Worm (Caenorhabditis elegans): ENCODE data around the gene B0212.3.
A peak's percentile ranks its signal among the peaks of the same experiment; 100 is the strongest.

Gene B0212.3

DNA sequence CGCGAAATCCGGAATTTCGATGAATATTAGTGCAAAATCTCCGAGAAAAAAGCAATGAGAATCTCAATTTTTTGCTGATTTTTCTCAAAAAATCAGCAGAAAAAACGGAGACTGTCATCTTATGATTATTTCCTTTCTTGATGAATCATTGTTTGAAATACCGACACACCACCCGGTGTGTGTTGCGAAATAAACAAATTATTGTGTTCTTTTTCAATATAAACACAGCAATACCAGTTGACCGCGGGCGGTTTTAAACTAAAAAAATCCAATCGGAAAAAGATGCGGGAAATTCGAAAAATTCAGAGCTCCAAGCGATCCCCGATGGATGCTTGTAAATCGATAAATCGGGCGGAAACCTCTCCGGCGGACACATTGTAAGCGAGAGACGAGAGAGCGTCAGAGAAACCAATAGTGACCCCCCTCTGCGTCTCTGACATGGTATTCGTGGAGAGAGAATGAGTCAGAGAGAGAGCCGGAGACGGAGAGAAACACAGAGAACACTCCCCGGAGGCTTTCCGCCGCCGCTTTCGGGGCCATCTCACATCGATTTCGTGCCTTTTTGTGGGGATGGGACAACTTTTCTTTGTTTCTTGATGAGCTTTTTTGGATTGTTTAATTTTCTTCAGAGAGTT is 24.4 kb upstream of the B0212.3 start (continued):
- no peak for TF ChIP-seq ets-4 (tag; optimal IDR thresholded peaks at IDR 0.05)
- no peak for TF ChIP-seq ceh-2 (tag; optimal IDR thresholded peaks at IDR 0.05)
- TF ChIP-seq pha-2 (tag; optimal IDR thresholded peaks at IDR 0.05), result no peak
- no peak for TF ChIP-seq ceh-6 (GFP tag; optimal IDR thresholded peaks at IDR 0.05)
- TF ChIP-seq rnt-1 (tag; optimal IDR thresholded peaks at IDR 0.05), result no peak
- no peak for TF ChIP-seq ceh-9 (tag; optimal IDR thresholded peaks at IDR 0.05)
- no peak for TF ChIP-seq eyg-1 (tag; optimal IDR thresholded peaks at IDR 0.05)
- TF ChIP-seq hlh-8 (tag; optimal IDR thresholded peaks at IDR 0.05), result no peak
- TF ChIP-seq unc-42 (tag; optimal IDR thresholded peaks at IDR 0.05), result peak; percentile 14
- no peak for TF ChIP-seq npax-4 (tag; optimal IDR thresholded peaks at IDR 0.05)
- TF ChIP-seq hlh-13 (GFP tag; optimal IDR thresholded peaks at IDR 0.05), result no peak
- peak; percentile 79 for TF ChIP-seq nfya-1 (tag; optimal IDR thresholded peaks at IDR 0.05)
- no peak for TF ChIP-seq ceh-45 (GFP tag; IDR thresholded peaks at IDR 0.05)
- no peak for TF ChIP-seq K09A11.1 (tag; optimal IDR thresholded peaks at IDR 0.05; ENCODE audit: insufficient read depth)
- TF ChIP-seq che-1 (tag; optimal IDR thresholded peaks at IDR 0.05), result no peak

DNA sequence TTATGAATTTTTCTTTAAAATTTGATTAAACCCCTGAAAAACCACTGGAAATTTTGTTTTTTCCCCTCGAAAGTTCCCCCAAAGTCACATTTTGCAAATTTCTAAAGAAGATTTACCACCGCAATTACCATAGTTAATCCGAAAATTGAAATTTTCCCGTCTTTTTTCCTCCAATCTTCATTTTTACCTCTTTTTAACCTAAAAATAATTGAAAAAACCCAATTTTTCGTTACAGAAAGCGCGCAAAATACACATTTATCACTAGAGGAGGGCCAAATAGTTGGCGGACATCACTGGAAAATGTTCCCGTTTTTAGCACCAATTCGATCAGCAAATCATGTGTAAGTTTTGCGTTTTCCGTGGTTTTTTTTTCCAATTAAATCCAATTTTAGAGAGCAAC is 23.4 kb upstream of the B0212.3 start, which contains the start of gene unc-33:
TSS of gene unc-33 (plus strand) at position 301 of the 400 bp plus-strand sequence.
- TF ChIP-seq ref-2 (tag; optimal IDR thresholded peaks at IDR 0.05) (no peak), zip-5 (tag; optimal IDR thresholded peaks at IDR 0.05) (no peak), F13H6.1 (tag; optimal IDR thresholded peaks at IDR 0.05) (no peak), ahr-1 (tag; optimal IDR thresholded peaks at IDR 0.05) (no peak), ttx-3 (tag; optimal IDR thresholded peaks at IDR 0.05) (no peak), madf-2 (tag; optimal IDR thresholded peaks at IDR 0.05) (no peak), lin-11 (tag; optimal IDR thresholded peaks at IDR 0.05) (no peak), unc-55 (GFP tag; optimal IDR thresholded peaks at IDR 0.05) (no peak), K09A11.1 (tag; optimal IDR thresholded peaks at IDR 0.05; ENCODE audit: insufficient read depth) (no peak), ceh-45 (GFP tag; IDR thresholded peaks at IDR 0.05) (no peak), pat-9 (tag; optimal IDR thresholded peaks at IDR 0.05) (no peak), gmeb-2 (tag; optimal IDR thresholded peaks at IDR 0.05) (no peak)

DNA sequence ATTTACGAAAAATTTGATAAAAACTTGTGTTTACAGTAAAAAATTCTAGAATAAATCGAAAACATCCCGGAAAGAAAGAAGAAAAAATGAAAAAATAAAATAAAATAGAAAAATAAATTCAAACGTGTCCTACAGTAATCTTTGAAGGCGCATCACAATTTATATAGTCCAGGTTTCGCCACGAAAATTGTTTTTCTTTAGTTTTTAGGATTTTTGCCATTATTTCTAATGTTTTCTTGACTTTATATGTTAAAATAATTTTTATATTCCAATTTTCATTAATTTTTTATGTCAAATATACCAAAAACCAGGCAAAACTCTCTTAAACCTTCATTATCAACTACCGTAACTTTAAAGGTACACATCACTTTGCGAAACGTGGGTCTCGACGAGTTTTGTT is 22.4 kb upstream of the B0212.3 start:
- TF ChIP-seq Y22D7AL.16 (tag; optimal IDR thresholded peaks at IDR 0.05) (no peak), eyg-1 (tag; optimal IDR thresholded peaks at IDR 0.05) (no peak), ceh-14 (tag; optimal IDR thresholded peaks at IDR 0.05) (no peak), C08G9.2 (tag; optimal IDR thresholded peaks at IDR 0.05) (no peak), K09A11.1 (tag; optimal IDR thresholded peaks at IDR 0.05; ENCODE audit: insufficient read depth) (no peak), pha-4 (tag; optimal IDR thresholded peaks at IDR 0.05) (no peak), C38D4.7 (GFP tag; optimal IDR thresholded peaks at IDR 0.05) (no peak), ahr-1 (tag; optimal IDR thresholded peaks at IDR 0.05) (no peak), tbx-2 (tag; optimal IDR thresholded peaks at IDR 0.05) (no peak), pha-2 (tag; optimal IDR thresholded peaks at IDR 0.05) (no peak), unc-86 (tag; optimal IDR thresholded peaks at IDR 0.05) (no peak), ceh-31 (tag; optimal IDR thresholded peaks at IDR 0.05) (no peak)

DNA sequence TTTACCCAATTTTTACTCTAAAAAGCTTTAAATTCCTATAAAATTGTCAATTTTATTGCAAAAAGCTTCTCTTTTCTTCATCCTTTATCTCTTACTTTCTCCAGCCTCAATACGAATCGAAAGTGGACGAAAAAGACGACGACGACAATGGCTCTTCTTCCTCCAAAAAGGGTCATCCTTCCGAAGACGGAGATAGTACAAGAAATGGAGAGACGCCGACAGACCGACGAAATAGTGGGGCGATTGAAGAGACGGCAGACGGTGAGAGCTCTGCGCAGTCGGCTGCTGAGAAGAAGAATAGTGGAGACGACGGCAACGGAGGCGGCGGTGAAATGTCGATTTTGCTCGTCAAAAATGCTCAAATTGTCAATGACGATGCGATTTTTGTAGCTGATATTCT is 20.6 kb upstream of the B0212.3 start:
- TF ChIP-seq lin-11 (tag; optimal IDR thresholded peaks at IDR 0.05), result no peak
- no peak for TF ChIP-seq zip-5 (tag; optimal IDR thresholded peaks at IDR 0.05)
- TF ChIP-seq madf-2 (tag; optimal IDR thresholded peaks at IDR 0.05), result no peak
- TF ChIP-seq fkh-10 (GFP tag; optimal IDR thresholded peaks at IDR 0.05), result no peak
- TF ChIP-seq nhr-232 (tag; optimal IDR thresholded peaks at IDR 0.05), result no peak
- TF ChIP-seq ceh-34 (tag; optimal IDR thresholded peaks at IDR 0.05), result no peak
- peak; percentile 46 for TF ChIP-seq ceh-31 (tag; optimal IDR thresholded peaks at IDR 0.05)
- no peak for TF ChIP-seq odd-2 (tag; optimal IDR thresholded peaks at IDR 0.05)
- TF ChIP-seq pha-2 (tag; optimal IDR thresholded peaks at IDR 0.05), result no peak
- TF ChIP-seq npax-4 (tag; optimal IDR thresholded peaks at IDR 0.05), result no peak
- TF ChIP-seq ama-1 (optimal IDR thresholded peaks at IDR 0.05), result no peak
- TF ChIP-seq nfya-1 (tag; optimal IDR thresholded peaks at IDR 0.05), result peak; percentile 29
- TF ChIP-seq tbx-7 (tag; optimal IDR thresholded peaks at IDR 0.05), result no peak
- TF ChIP-seq ceh-24 (tag; optimal IDR thresholded peaks at IDR 0.05), result no peak
- no peak for TF ChIP-seq sdc-2 (tag; optimal IDR thresholded peaks at IDR 0.05)
- TF ChIP-seq unc-42 (tag; optimal IDR thresholded peaks at IDR 0.05), result no peak
- no peak for TF ChIP-seq C08G9.2 (tag; optimal IDR thresholded peaks at IDR 0.05)
- no peak for TF ChIP-seq ceh-19 (GFP tag; optimal IDR thresholded peaks at IDR 0.05)
- TF ChIP-seq ceh-14 (tag; optimal IDR thresholded peaks at IDR 0.05), result no peak
- TF ChIP-seq ceh-9 (tag; optimal IDR thresholded peaks at IDR 0.05), result no peak
- TF ChIP-seq unc-55 (GFP tag; optimal IDR thresholded peaks at IDR 0.05), result peak; percentile 50

Data from whole organism, late embryonic.